5 worm cellular contexts compared by ENCODE assay signal in genomic region chrIII:7498346-7498745, ce11.
A peak's percentile ranks its signal among the peaks of the same experiment; 100 is the strongest.
TF ChIP-seq lines count a peak whose summit lies in the region.

No protein-coding gene starts in this region.

TF ChIP-seq in whole organism, L1 larva, 84 proteins besides CTCF, POLR2A, EP300 and RAD21 (continues in another document):
- TF ChIP-seq sup-37 (GFP tag; optimal IDR thresholded peaks at IDR 0.05; lab: Kevin White, UChicago) (peak; percentile 62), fkh-10 (GFP tag; optimal IDR thresholded peaks at IDR 0.05; lab: Kevin White, UChicago) (peak; percentile 73), sox-4 (tag; optimal IDR thresholded peaks at IDR 0.05; lab: Kevin White, UChicago) (no peak), efl-1 (optimal IDR thresholded peaks at IDR 0.05; lab: Kevin White, UChicago) (peak; percentile 97), efl-1 (GFP tag; optimal IDR thresholded peaks at IDR 0.05 in 1 of 2; lab: Kevin White, UChicago) (peak; percentile 97 to 99), grh-1 (GFP tag; IDR thresholded peaks at IDR 0.05; lab: Robert Waterston, UW) (peak; percentile 47; the same call in 1 of the 2 replicates), hlh-4 (tag; optimal IDR thresholded peaks at IDR 0.05; lab: Kevin White, UChicago) (no peak), nhr-237 (tag; optimal IDR thresholded peaks at IDR 0.05; lab: Kevin White, UChicago) (peak; percentile 48), lsy-2 (tag; optimal IDR thresholded peaks at IDR 0.05; lab: Kevin White, UChicago) (peak; percentile 89 to 90), rnt-1 (tag; optimal IDR thresholded peaks at IDR 0.05; lab: Kevin White, UChicago) (peak; percentile 86), pag-3 (tag; optimal IDR thresholded peaks at IDR 0.05; lab: Kevin White, UChicago; ENCODE audit: borderline replicate concordance, insufficient read depth) (peak; percentile 3), unc-62 (GFP tag; optimal IDR thresholded peaks at IDR 0.05; lab: Kevin White, UChicago) (no peak), lin-39 (tag; optimal IDR thresholded peaks at IDR 0.05; lab: Kevin White, UChicago) (peak; percentile 73), elt-2 (tag; optimal IDR thresholded peaks at IDR 0.05; lab: Kevin White, UChicago) (peak; percentile 64), F16B12.6 (tag; optimal IDR thresholded peaks at IDR 0.05; lab: Kevin White, UChicago) (peak; percentile 61), nhr-11 (tag; optimal IDR thresholded peaks at IDR 0.05; lab: Kevin White, UChicago) (peak; percentile 63), nhr-71 (tag; optimal IDR thresholded peaks at IDR 0.05; lab: Kevin White, UChicago) (peak; percentile 94)

TF ChIP-seq in whole organism, L3 larva, 47 proteins besides CTCF, POLR2A, EP300 and RAD21 (continues in another document):
- TF ChIP-seq pqm-1 (tag; optimal IDR thresholded peaks at IDR 0.05; lab: Kevin White, UChicago) (peak; percentile 85), ztf-4 (tag; optimal IDR thresholded peaks at IDR 0.05; lab: Kevin White, UChicago) (no peak), fos-1 (tag; optimal IDR thresholded peaks at IDR 0.05; lab: Kevin White, UChicago) (peak; percentile 56), lin-15B (tag; optimal IDR thresholded peaks at IDR 0.05; lab: Kevin White, UChicago) (peak; percentile 95), nhr-43 (tag; optimal IDR thresholded peaks at IDR 0.05; lab: Kevin White, UChicago; ENCODE audit: poor library complexity, severe bottlenecking) (peak; percentile 57), egl-27 (tag; optimal IDR thresholded peaks at IDR 0.05; lab: Kevin White, UChicago) (peak; percentile 82), elt-1 (tag; optimal IDR thresholded peaks at IDR 0.05; lab: Kevin White, UChicago) (peak; percentile 34), sea-2 (GFP tag; optimal IDR thresholded peaks at IDR 0.05; lab: Kevin White, UChicago) (no peak), aly-2 (tag; optimal IDR thresholded peaks at IDR 0.05; lab: Kevin White, UChicago) (no peak), snpc-4 (tag; optimal IDR thresholded peaks at IDR 0.05; lab: Kevin White, UChicago) (peak; percentile 91), nhr-77 (tag; optimal IDR thresholded peaks at IDR 0.05; lab: Kevin White, UChicago) (no peak), ceh-28 (tag; optimal IDR thresholded peaks at IDR 0.05; lab: Kevin White, UChicago) (peak; percentile 67), nhr-23 (tag; optimal IDR thresholded peaks at IDR 0.05; lab: Kevin White, UChicago) (peak; percentile 85), egl-5 (tag; optimal IDR thresholded peaks at IDR 0.05; lab: Kevin White, UChicago) (peak; percentile 43), jun-1 (tag; optimal IDR thresholded peaks at IDR 0.05; lab: Kevin White, UChicago) (peak; percentile 77), pha-4 (tag; optimal IDR thresholded peaks at IDR 0.05; lab: Kevin White, UChicago) (peak; percentile 70), elt-3 (tag; optimal IDR thresholded peaks at IDR 0.05; lab: Kevin White, UChicago) (no peak), nhr-237 (tag; optimal IDR thresholded peaks at IDR 0.05; lab: Kevin White, UChicago) (no peak), ztf-11 (tag; optimal IDR thresholded peaks at IDR 0.05; lab: Kevin White, UChicago) (no peak)

TF ChIP-seq in whole organism, early embryonic, 17 proteins besides CTCF, POLR2A, EP300 and RAD21:
- TF ChIP-seq scrt-1 (GFP tag; IDR thresholded peaks at IDR 0.05; lab: Robert Waterston, UW) (no peak), aly-1 (tag; optimal IDR thresholded peaks at IDR 0.05; lab: Kevin White, UChicago) (no peak), pes-1 (GFP tag; IDR thresholded peaks at IDR 0.05; lab: Robert Waterston, UW) (0 out of 2 replicates have a peak, but pooled peaks have one; percentile 35), F13C5.2 (tag; optimal IDR thresholded peaks at IDR 0.05; lab: Kevin White, UChicago) (peak; percentile 75), B0310.2 (tag; optimal IDR thresholded peaks at IDR 0.05; lab: Kevin White, UChicago) (no peak), hmg-4 (GFP tag; optimal IDR thresholded peaks at IDR 0.05; lab: Kevin White, UChicago) (peak; percentile 62)

TF ChIP-seq in whole organism, midembryonic, 9 proteins besides CTCF, POLR2A, EP300 and RAD21:
- TF ChIP-seq cog-1 (tag; optimal IDR thresholded peaks at IDR 0.05; lab: Kevin White, UChicago) (peak; percentile 63), tab-1 (GFP tag; IDR thresholded peaks at IDR 0.05; lab: Robert Waterston, UW) (0 out of 2 replicates have a peak, but pooled peaks have one; percentile 20), ztf-23 (GFP tag; IDR thresholded peaks at IDR 0.05; lab: Robert Waterston, UW) (peak; percentile 64; the same call in 1 of the 2 replicates), ref-1 (GFP tag; conservative IDR thresholded peaks at IDR 0.05; lab: Robert Waterston, UW) (no peak), med-1 (GFP tag; optimal IDR thresholded peaks at IDR 0.05; lab: Kevin White, UChicago; ENCODE audit: insufficient read depth) (no peak), klf-2 (GFP tag; conservative IDR thresholded peaks at IDR 0.05; lab: Robert Waterston, UW) (no peak), ztf-29 (GFP tag; IDR thresholded peaks at IDR 0.05; lab: Robert Waterston, UW) (peak; percentile 69), T22C8.4 (GFP tag; IDR thresholded peaks at IDR 0.05; lab: Robert Waterston, UW) (no peak), flt-1 (GFP tag; IDR thresholded peaks at IDR 0.05; lab: Robert Waterston, UW) (peak; percentile 61; the same call in 1 of the 2 replicates)

TF ChIP-seq in whole organism, young adult, 124 proteins besides CTCF, POLR2A, EP300 and RAD21 (continues in another document):
- TF ChIP-seq mel-28 (tag; optimal IDR thresholded peaks at IDR 0.05; lab: Kevin White, UChicago; ENCODE audit: borderline replicate concordance) (no peak), C06A6.2 (GFP tag; conservative IDR thresholded peaks at IDR 0.05; lab: Robert Waterston, UW) (no peak), hlh-26 (GFP tag; conservative IDR thresholded peaks at IDR 0.05; lab: Robert Waterston, UW) (no peak), cebp-2 (GFP tag; IDR thresholded peaks at IDR 0.05; lab: Robert Waterston, UW) (no peak), K11D2.4 (GFP tag; IDR thresholded peaks at IDR 0.05; lab: Robert Waterston, UW) (peak; percentile 77), ztf-22 (GFP tag; optimal IDR thresholded peaks at IDR 0.05; lab: Kevin White, UChicago) (peak; percentile 24), unc-130 (GFP tag; optimal IDR thresholded peaks at IDR 0.05; lab: Kevin White, UChicago) (peak; percentile 30), zim-3 (tag; optimal IDR thresholded peaks at IDR 0.05; lab: Kevin White, UChicago) (no peak), T26A5.8 (tag; optimal IDR thresholded peaks at IDR 0.05; lab: Kevin White, UChicago) (no peak), ceh-100 (GFP tag; IDR thresholded peaks at IDR 0.05; lab: Robert Waterston, UW) (no peak; the same call in 1 of the 2 replicates), nfya-2 (GFP tag; IDR thresholded peaks at IDR 0.05; lab: Robert Waterston, UW) (no peak), F57A8.1 (GFP tag; optimal IDR thresholded peaks at IDR 0.05; lab: Kevin White, UChicago) (no peak), F22D6.2 (tag; optimal IDR thresholded peaks at IDR 0.05; lab: Kevin White, UChicago) (peak; percentile 28), him-1 (tag; optimal IDR thresholded peaks at IDR 0.05; lab: Kevin White, UChicago) (no peak), efl-1 (GFP tag; optimal IDR thresholded peaks at IDR 0.05; lab: Kevin White, UChicago) (peak; percentile 87), F55B11.4 (tag; optimal IDR thresholded peaks at IDR 0.05; lab: Kevin White, UChicago; ENCODE audit: borderline replicate concordance, insufficient read depth) (no peak), xnd-1 (tag; optimal IDR thresholded peaks at IDR 0.05; lab: Kevin White, UChicago) (no peak), rcor-1 (GFP tag; IDR thresholded peaks at IDR 0.05; lab: Robert Waterston, UW) (peak; percentile 75), B0019.2 (GFP tag; conservative IDR thresholded peaks at IDR 0.05; lab: Robert Waterston, UW) (no peak), nhr-27 (tag; optimal IDR thresholded peaks at IDR 0.05; lab: Kevin White, UChicago) (no peak), F57C9.4 (tag; optimal IDR thresholded peaks at IDR 0.05; lab: Kevin White, UChicago) (no peak), B0336.3 (GFP tag; IDR thresholded peaks at IDR 0.05; lab: Robert Waterston, UW) (peak; percentile 61; the same call in 1 of the 2 replicates), snpc-3.4 (tag; optimal IDR thresholded peaks at IDR 0.05; lab: Kevin White, UChicago) (peak; percentile 9), dox-1 (GFP tag; IDR thresholded peaks at IDR 0.05; lab: Robert Waterston, UW) (peak; percentile 84), B0261.1 (tag; optimal IDR thresholded peaks at IDR 0.05; lab: Kevin White, UChicago) (no peak), nhr-90 (tag; optimal IDR thresholded peaks at IDR 0.05; lab: Kevin White, UChicago) (peak; percentile 74), repo-1 (tag; optimal IDR thresholded peaks at IDR 0.05; lab: Kevin White, UChicago) (peak; percentile 53), cebp-1 (GFP tag; IDR thresholded peaks at IDR 0.05; lab: Robert Waterston, UW) (no peak), cebp-1 (tag; optimal IDR thresholded peaks at IDR 0.05; lab: Kevin White, UChicago) (peak; percentile 81), T07F8.4 (tag; optimal IDR thresholded peaks at IDR 0.05; lab: Kevin White, UChicago) (no peak), mxl-1 (tag; optimal IDR thresholded peaks at IDR 0.05; lab: Kevin White, UChicago) (no peak), akir-1 (GFP tag; optimal IDR thresholded peaks at IDR 0.05; lab: Kevin White, UChicago) (peak; percentile 12), let-607 (tag; optimal IDR thresholded peaks at IDR 0.05; lab: Kevin White, UChicago) (peak; percentile 96), F52B5.7 (tag; optimal IDR thresholded peaks at IDR 0.05; lab: Kevin White, UChicago) (no peak), atf-7 (tag; optimal IDR thresholded peaks at IDR 0.05; lab: Kevin White, UChicago) (peak; percentile 51), ceh-27 (GFP tag; optimal IDR thresholded peaks at IDR 0.05; lab: Kevin White, UChicago) (peak; percentile 75), ceh-79 (tag; optimal IDR thresholded peaks at IDR 0.05; lab: Kevin White, UChicago) (no peak), unc-62 (GFP tag; optimal IDR thresholded peaks at IDR 0.05; lab: Kevin White, UChicago) (peak; percentile 8), hmg-1.2 (GFP tag; IDR thresholded peaks at IDR 0.05; lab: Robert Waterston, UW) (peak; percentile 87), tlf-1 (GFP tag; optimal IDR thresholded peaks at IDR 0.05; lab: Kevin White, UChicago) (peak; percentile 41), F39B2.1 (GFP tag; IDR thresholded peaks at IDR 0.05; lab: Robert Waterston, UW) (no peak), Y56A3A.18 (GFP tag; IDR thresholded peaks at IDR 0.05; lab: Robert Waterston, UW) (no peak), lin-26 (GFP tag; IDR thresholded peaks at IDR 0.05; lab: Robert Waterston, UW) (no peak), bed-1 (GFP tag; IDR thresholded peaks at IDR 0.05; lab: Robert Waterston, UW) (no peak), ZK185.1 (tag; optimal IDR thresholded peaks at IDR 0.05; lab: Kevin White, UChicago; ENCODE audit: poor library complexity, severe bottlenecking) (peak; percentile 58), Y79H2A.3 (GFP tag; conservative IDR thresholded peaks at IDR 0.05; lab: Robert Waterston, UW) (no peak)

Comparison
In these comparisons a context has a peak if more than half of its experiments do, and no peak if none do; other contexts are left out.
1. Of the 8 proteins assayed by ChIP-seq in both whole organism, young adult and whole organism, L1 larva: peak only in whole organism, young adult: unc-62; only in whole organism, L1 larva: none; in both: dpl-1, efl-1, lin-35, nhr-90, snpc-4 and unc-130; in neither: 1.